Worm (Caenorhabditis elegans): ENCODE data around the gene lec-6.
A peak's percentile ranks its signal among the peaks of the same experiment; 100 is the strongest.

lec-6 gene

DNA sequence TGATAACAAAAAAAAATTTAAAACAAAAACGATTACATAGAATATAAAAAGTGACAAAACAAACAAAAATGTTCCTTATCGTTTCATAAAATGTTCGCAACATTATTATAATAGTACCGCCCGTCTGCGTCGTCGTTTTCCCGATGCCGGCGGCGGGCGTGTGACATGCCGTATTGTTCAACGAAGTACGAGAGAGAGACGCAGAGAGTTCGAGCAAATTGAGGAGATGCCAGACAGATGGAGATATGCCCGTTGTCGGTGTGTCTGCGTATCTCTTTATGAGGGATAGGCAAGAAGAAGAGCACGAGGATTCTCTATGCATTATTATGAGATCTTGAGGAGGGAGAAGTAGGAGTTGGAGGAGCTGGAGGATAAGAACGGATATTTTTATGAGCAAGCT lies 23.6 kb upstream of the lec-6 start:
- TF ChIP-seq lin-39 (tag; optimal IDR thresholded peaks at IDR 0.05) (no peak), gmeb-1 (tag; optimal IDR thresholded peaks at IDR 0.05) (peak; percentile 73), ceh-16 (tag; optimal IDR thresholded peaks at IDR 0.05) (no peak), nhr-25 (tag; optimal IDR thresholded peaks at IDR 0.05) (peak; percentile 77), R02D3.7 (tag; optimal IDR thresholded peaks at IDR 0.05) (no peak), nhr-237 (tag; optimal IDR thresholded peaks at IDR 0.05) (no peak), nhr-6 (tag; optimal IDR thresholded peaks at IDR 0.05) (peak; percentile 30), nhr-129 (tag; optimal IDR thresholded peaks at IDR 0.05) (peak; percentile 92), lsy-2 (tag; optimal IDR thresholded peaks at IDR 0.05) (peak in 1 of 2 experiments; percentile 86), crh-2 (tag; optimal IDR thresholded peaks at IDR 0.05) (peak; percentile 92), unc-62 (GFP tag; optimal IDR thresholded peaks at IDR 0.05) (no peak), ZK546.5 (tag; optimal IDR thresholded peaks at IDR 0.05) (no peak), F13H6.1 (tag; optimal IDR thresholded peaks at IDR 0.05) (peak; percentile 95), egl-27 (tag; optimal IDR thresholded peaks at IDR 0.05) (peak; percentile 67), snpc-4 (tag; optimal IDR thresholded peaks at IDR 0.05) (peak; percentile 65), aly-2 (tag; optimal IDR thresholded peaks at IDR 0.05) (no peak), ama-1 (optimal IDR thresholded peaks at IDR 0.05) (peak; percentile 22), peb-1 (tag; optimal IDR thresholded peaks at IDR 0.05) (peak; percentile 94), unc-55 (GFP tag; optimal IDR thresholded peaks at IDR 0.05) (peak; percentile 88), mbf-1 (tag; optimal IDR thresholded peaks at IDR 0.05) (no peak), elt-3 (tag; optimal IDR thresholded peaks at IDR 0.05) (no peak), Y55F3AM.14 (GFP tag; optimal IDR thresholded peaks at IDR 0.05) (peak; percentile 59), alr-1 (tag; optimal IDR thresholded peaks at IDR 0.05) (peak; percentile 65), zag-1 (tag; optimal IDR thresholded peaks at IDR 0.05) (peak; percentile 86), sma-9 (GFP tag; optimal IDR thresholded peaks at IDR 0.05) (peak; percentile 92), sma-9 (tag; optimal IDR thresholded peaks at IDR 0.05) (no peak), dmd-4 (tag; optimal IDR thresholded peaks at IDR 0.05) (no peak), nhr-23 (tag; optimal IDR thresholded peaks at IDR 0.05) (no peak), sma-3 (GFP tag; optimal IDR thresholded peaks at IDR 0.05) (peak; percentile 83), blmp-1 (tag; optimal IDR thresholded peaks at IDR 0.05; ENCODE audit: insufficient read depth) (peak; percentile 24), lin-11 (tag; optimal IDR thresholded peaks at IDR 0.05) (peak; percentile 85), nhr-21 (tag; optimal IDR thresholded peaks at IDR 0.05) (peak; percentile 84), sem-4 (tag; optimal IDR thresholded peaks at IDR 0.05) (peak; percentile 51), fos-1 (tag; optimal IDR thresholded peaks at IDR 0.05) (peak; percentile 99), C34F6.9 (tag; optimal IDR thresholded peaks at IDR 0.05) (peak; percentile 95), ztf-4 (tag; optimal IDR thresholded peaks at IDR 0.05) (peak; percentile 60), skn-1 (tag; optimal IDR thresholded peaks at IDR 0.05) (no peak), ztf-11 (tag; optimal IDR thresholded peaks at IDR 0.05) (no peak), mab-5 (tag; optimal IDR thresholded peaks at IDR 0.05) (peak; percentile 69), mdl-1 (tag; optimal IDR thresholded peaks at IDR 0.05) (peak; percentile 40 to 84), lin-13 (GFP tag; optimal IDR thresholded peaks at IDR 0.05) (peak; percentile 77)

DNA sequence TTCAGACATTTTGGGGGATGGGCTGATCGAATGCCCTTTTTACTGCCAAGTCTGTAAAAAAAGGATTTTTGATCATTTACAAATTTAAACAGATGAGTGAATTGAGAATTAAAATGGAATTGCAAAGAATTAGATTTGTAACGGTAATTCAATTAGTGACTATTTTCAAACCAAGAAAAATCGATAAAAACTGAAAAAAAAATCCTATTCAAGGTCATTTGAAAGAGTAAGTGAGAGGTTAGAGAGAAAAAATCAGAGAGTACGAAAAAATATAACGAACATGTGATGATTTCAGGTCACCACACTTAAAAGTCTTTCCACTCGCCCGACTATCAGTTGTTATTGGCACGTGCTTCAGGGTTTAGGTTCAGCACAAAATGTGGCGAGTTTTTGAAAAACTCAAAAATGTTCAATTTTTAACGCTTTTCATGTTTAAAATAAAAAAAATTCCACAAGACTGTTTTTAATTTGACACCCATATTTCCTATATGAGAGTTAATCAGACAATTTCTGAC lies 20.1 kb upstream of the lec-6 start, which contains the start of gene T19C3.4:
TSS of gene T19C3.4 (minus strand) at position 51 of the 515 bp plus-strand sequence.
- no peak for TF ChIP-seq ceh-16 (tag; optimal IDR thresholded peaks at IDR 0.05)
- TF ChIP-seq sem-4 (tag; optimal IDR thresholded peaks at IDR 0.05): no peak
- TF ChIP-seq fos-1 (tag; optimal IDR thresholded peaks at IDR 0.05): peak; percentile 20
- TF ChIP-seq lin-39 (tag; optimal IDR thresholded peaks at IDR 0.05): no peak
- peak; percentile 36 for TF ChIP-seq sma-9 (GFP tag; optimal IDR thresholded peaks at IDR 0.05)
- TF ChIP-seq sma-9 (tag; optimal IDR thresholded peaks at IDR 0.05): no peak
- TF ChIP-seq blmp-1 (tag; optimal IDR thresholded peaks at IDR 0.05; ENCODE audit: insufficient read depth): no peak
- TF ChIP-seq sma-3 (GFP tag; optimal IDR thresholded peaks at IDR 0.05): no peak
- TF ChIP-seq mdl-1 (tag; optimal IDR thresholded peaks at IDR 0.05): no peak
- TF ChIP-seq C34F6.9 (tag; optimal IDR thresholded peaks at IDR 0.05): no peak
- no peak for TF ChIP-seq lsy-2 (tag; optimal IDR thresholded peaks at IDR 0.05)
- no peak for TF ChIP-seq ztf-1 (GFP tag; conservative IDR thresholded peaks at IDR 0.05)
- TF ChIP-seq nhr-6 (tag; optimal IDR thresholded peaks at IDR 0.05): no peak
- peak; percentile 17 for TF ChIP-seq crh-2 (tag; optimal IDR thresholded peaks at IDR 0.05)
